Worm (Caenorhabditis elegans) whole organism, L4/young adult: Measurements from ENCODE around the gene srlf-4.

Experiments used
- W03F9.2 ChIP-seq: fragments of 150-350 bp; optimal IDR thresholded peaks from 2 replicates; lab custom pipeline; 2014; ENCODE audit warnings: missing biosample characterization, missing genetic modification characterization
- dao-5 ChIP-seq: sonication (generic microtip); optimal IDR thresholded peaks from 2 replicates; lab custom pipeline; 2016; ENCODE audit warnings: missing genotype, missing genetic modification characterization, moderate library complexity, missing compliant biosample characterization
- him-1 ChIP-seq: sonication (generic microtip); optimal IDR thresholded peaks from 2 replicates; lab custom pipeline; 2016; ENCODE audit warnings: missing genotype, missing genetic modification reagents, missing genetic modification characterization, missing compliant biosample characterization

ce11 chrIV:12883190-12883589, 41.0 kb downstream of the srlf-4 start, which contains the start of gene ZK896.4:
- TF ChIP-seq W03F9.2 (tag; lab: Kevin White, UChicago) (no peak), him-1 (tag; lab: Kevin White, UChicago) (no peak), dao-5 (tag; lab: Kevin White, UChicago) (no peak)
